Fruit fly (Drosophila melanogaster): ENCODE results near the gene CG33521.

The CG33521 gene

DNA sequence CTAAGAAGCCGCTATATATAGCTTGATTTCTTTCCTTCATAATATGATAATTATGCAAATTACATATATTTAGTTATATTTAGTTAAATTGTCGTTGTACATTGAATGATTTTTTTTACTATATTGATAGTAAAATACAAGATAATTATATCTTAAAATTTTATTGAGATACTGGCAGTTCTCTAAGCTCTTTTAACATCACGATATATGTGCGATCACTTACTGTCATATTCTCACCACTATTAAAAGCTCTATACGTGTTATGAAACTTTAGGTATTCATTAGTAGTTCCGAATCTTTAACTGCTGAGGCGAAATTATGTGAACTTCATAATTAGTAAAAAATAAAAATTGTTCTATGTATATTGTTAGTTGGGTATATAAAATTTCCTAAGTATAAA, 13.0 kb downstream of the CG33521 start, which contains the start of gene Mitf:
Gene Mitf (plus strand): TSS at position 254 of the 400 bp plus-strand sequence.
- TF ChIP-seq Sin3A (optimal IDR thresholded peaks at IDR 0.05) (no peak), ttk (optimal IDR thresholded peaks at IDR 0.05) (no peak), psq (optimal IDR thresholded peaks at IDR 0.05) (no peak), Myc (optimal IDR thresholded peaks at IDR 0.05) (no peak), insv (optimal IDR thresholded peaks at IDR 0.05) (no peak), h (optimal IDR thresholded peaks at IDR 0.05) (no peak)

DNA sequence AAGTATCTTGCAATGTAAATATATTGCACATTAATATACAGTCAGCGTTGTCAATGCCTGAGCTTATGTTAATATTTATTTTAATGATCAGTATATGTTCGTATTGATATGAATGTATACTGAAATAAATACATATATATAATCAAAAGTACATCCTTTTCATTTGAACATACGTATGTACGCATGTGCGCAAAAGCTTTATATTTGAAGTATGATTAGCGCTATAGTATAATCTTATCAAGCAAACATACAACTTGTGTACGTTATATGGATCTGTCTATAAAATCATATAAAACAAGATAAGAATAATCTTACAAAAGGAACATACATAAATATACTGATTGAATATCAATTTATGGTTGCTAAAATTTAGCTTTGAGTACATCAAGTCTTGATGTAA, 13.6 kb downstream of the CG33521 start:
- TF ChIP-seq insv (optimal IDR thresholded peaks at IDR 0.05) (no peak), ttk (optimal IDR thresholded peaks at IDR 0.05) (no peak), h (optimal IDR thresholded peaks at IDR 0.05) (no peak), Sin3A (optimal IDR thresholded peaks at IDR 0.05) (no peak), Myc (optimal IDR thresholded peaks at IDR 0.05) (no peak), psq (optimal IDR thresholded peaks at IDR 0.05) (no peak)

DNA sequence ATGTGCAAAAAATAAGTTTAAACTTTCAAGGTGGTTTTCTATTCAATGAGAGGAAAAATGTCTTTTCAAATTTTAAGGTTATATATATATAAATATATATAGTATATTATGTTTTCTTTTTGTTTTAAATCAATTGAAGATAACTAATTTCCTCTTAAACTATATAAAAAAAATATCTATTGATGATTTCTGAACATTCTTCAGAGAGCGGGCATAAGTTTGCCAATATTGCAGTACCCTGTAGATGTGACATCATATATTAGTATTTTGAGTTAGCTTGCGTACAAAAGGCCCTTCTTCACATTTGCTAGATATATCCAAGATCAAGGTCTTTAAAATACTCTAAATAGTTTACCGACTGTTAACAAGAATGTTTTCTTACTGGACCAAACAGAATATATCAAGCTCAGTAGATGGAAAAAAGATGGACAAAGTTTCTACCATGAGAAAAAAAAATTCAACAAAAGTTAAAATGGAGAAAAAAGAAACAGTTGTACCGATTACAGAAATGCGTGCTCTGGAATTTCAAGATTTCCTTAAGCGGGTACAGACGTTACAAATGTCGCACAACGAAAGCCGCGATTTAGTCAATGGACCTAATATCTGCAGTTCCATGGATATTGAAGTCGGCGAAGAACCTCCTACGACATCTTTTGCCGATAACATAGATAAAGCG, 33.3 kb downstream of the CG33521 start:
- TF ChIP-seq Myc (optimal IDR thresholded peaks at IDR 0.05) (no peak), insv (optimal IDR thresholded peaks at IDR 0.05) (no peak), psq (optimal IDR thresholded peaks at IDR 0.05) (no peak), Sin3A (optimal IDR thresholded peaks at IDR 0.05) (no peak), ttk (optimal IDR thresholded peaks at IDR 0.05) (no peak), h (optimal IDR thresholded peaks at IDR 0.05) (no peak)

DNA sequence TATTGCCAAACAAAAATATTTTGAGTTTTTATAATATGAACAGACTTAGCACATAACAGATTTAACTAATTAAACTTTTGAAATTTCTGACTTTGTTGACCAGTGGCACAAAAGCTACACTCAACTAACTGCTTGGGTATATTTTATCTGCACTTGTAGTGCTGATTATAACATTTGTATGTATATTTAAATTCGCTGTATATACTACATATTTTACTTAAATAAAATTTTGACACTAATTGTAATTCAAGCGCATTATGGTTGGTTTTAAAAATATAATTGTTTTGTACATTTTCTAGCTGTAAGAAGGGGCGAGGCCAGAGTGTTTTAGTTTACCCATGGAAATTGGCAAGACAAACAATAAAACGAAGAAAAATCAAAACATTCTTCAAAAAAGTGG, 38.7 kb downstream of the CG33521 start:
- TF ChIP-seq ttk (optimal IDR thresholded peaks at IDR 0.05) (no peak), psq (optimal IDR thresholded peaks at IDR 0.05) (no peak), h (optimal IDR thresholded peaks at IDR 0.05) (no peak), Myc (optimal IDR thresholded peaks at IDR 0.05) (no peak), Sin3A (optimal IDR thresholded peaks at IDR 0.05) (no peak), insv (optimal IDR thresholded peaks at IDR 0.05) (no peak)

DNA sequence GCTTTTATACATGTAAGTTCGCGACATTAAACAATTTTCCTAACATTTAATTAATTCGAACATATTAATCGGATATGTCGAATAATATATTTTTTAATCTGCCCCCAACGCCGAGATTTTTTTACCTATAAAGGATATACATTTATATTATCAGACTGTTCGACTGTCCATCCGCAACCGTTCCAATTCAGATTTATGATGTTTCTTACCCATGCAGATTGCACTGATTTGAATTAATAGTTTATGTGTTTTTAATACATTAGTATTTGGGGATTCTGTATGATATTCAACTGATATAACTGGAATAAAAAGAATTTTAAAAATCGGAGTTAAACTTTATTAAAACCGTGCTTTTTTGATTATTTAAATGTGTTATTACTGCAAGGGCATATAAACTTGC, 39.6 kb downstream of the CG33521 start:
- TF ChIP-seq insv (optimal IDR thresholded peaks at IDR 0.05) (no peak), psq (optimal IDR thresholded peaks at IDR 0.05) (no peak), Sin3A (optimal IDR thresholded peaks at IDR 0.05) (no peak), ttk (optimal IDR thresholded peaks at IDR 0.05) (no peak), h (optimal IDR thresholded peaks at IDR 0.05) (no peak), Myc (optimal IDR thresholded peaks at IDR 0.05) (no peak)

DNA sequence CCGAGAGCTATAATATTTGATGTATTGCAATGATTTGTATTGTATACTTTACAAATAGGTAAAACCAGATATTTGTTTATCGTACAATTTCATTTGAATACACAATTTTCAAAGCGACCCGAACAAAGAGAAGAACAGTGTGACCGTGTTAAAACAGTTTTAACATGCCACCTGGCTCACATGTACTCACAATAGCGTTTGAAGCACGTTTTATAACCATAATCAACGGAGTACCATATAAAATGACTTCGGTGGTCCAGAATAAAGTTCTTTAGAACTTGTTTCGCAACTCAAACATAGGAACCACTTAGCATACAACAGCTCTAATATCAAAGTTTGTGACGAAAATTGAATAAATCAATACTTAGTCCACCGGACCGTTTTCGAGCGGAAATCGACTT, 45.0 kb downstream of the CG33521 start, which contains the start of the genes Dyrk3 and Cadps:
Gene Dyrk3 (minus strand): TSS at position 150 of the 401 bp plus-strand sequence.
Gene Cadps (plus strand): TSS at position 274 of the 401 bp plus-strand sequence.
- no peak for TF ChIP-seq psq (optimal IDR thresholded peaks at IDR 0.05)

DNA sequence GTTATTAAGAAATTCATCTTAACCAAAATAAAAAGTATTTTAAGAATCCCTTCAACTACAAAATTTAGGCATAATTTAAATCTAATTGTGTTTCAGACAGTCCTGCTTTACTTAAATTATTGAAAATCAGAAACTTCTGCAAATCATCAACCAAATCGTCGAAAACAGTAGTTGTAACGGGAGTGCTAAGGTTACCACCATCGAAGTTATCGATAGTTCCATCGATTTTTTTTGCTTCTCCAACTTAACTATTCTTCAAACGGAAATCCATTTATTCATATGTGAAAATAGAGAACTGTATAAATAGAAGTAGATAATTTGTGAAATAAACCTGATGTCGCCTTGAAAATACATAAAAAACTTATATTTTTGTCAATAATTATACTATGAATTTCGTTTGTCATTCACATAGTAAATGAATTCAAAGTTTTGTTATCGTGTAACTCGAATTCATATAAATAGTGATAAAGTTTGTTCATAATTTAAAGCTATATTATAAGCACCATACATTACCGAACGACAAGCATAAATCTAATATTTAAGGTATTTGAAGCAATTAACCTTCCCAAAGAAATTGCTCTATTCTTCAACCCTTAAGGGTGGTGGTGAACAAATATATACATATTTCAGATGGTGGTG, 46.2 kb downstream of the CG33521 start:
- TF ChIP-seq insv (optimal IDR thresholded peaks at IDR 0.05) (no peak), Myc (optimal IDR thresholded peaks at IDR 0.05) (no peak), ttk (optimal IDR thresholded peaks at IDR 0.05) (no peak), h (optimal IDR thresholded peaks at IDR 0.05) (no peak), psq (optimal IDR thresholded peaks at IDR 0.05) (no peak), Sin3A (optimal IDR thresholded peaks at IDR 0.05) (no peak)

DNA sequence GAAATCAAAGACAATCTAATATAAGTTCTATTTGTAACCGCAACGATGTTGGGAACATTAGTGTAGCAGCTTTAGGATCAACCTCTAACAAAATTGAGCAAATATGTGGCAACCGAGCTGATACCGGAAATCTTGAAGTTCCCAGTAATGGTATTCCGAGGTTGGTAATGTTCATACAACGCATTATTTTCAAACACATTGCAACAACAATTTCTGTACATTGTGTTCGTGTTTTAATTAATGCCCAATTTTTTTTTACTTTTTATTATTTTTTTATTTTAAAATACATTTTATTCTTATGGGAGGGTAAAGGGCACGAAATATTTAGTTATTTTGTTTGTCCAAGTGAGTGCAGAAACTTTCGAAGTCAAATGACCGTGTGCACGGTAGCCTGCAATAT, 47.8 kb downstream of the CG33521 start:
- TF ChIP-seq insv (optimal IDR thresholded peaks at IDR 0.05) = no peak
- no peak for TF ChIP-seq Myc (optimal IDR thresholded peaks at IDR 0.05)
- TF ChIP-seq h (optimal IDR thresholded peaks at IDR 0.05) = no peak
- TF ChIP-seq Sin3A (optimal IDR thresholded peaks at IDR 0.05) = no peak
- no peak for TF ChIP-seq ttk (optimal IDR thresholded peaks at IDR 0.05)
- TF ChIP-seq psq (optimal IDR thresholded peaks at IDR 0.05) = no peak

DNA sequence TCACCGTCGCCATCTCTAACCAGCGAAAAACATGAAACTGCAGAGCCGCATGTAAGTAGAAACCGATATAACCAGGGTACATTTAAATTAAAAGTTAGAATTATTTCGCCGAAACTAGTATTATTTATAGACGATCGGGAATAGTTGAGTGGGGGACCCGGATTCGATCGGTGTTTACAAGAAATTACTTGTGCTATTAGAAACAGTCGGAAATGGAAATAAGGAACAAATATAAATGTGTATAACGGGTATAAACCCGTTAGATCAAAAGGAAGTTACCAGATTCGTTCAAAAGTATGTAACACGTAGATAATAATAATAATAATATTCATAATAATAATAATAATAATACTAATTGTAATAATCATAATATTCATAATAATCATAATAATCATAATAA, 49.2 kb downstream of the CG33521 start:
- TF ChIP-seq psq (optimal IDR thresholded peaks at IDR 0.05) = no peak
- TF ChIP-seq h (optimal IDR thresholded peaks at IDR 0.05) = no peak
- TF ChIP-seq Myc (optimal IDR thresholded peaks at IDR 0.05) = no peak
- TF ChIP-seq Sin3A (optimal IDR thresholded peaks at IDR 0.05) = no peak
- TF ChIP-seq insv (optimal IDR thresholded peaks at IDR 0.05) = no peak
- no peak for TF ChIP-seq ttk (optimal IDR thresholded peaks at IDR 0.05)

DNA sequence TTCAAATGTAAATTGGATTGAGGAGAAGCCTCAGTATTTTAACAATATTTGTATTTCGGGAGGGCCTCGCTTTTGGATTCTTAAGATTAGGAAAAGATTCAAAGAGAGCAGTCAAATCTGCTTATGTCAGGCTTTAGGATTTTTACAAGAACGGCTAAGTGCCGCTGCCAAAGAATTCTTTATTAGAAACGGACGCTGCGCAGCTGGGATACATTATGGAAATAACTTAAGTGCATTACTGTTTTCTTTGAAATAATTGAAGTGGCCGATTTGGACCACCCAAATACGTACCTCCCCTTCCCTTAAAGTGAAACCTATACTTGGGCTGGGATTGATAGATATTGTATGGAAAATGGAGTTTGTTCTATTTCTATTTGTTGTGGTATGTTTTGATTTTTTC, 52.7 kb downstream of the CG33521 start:
- TF ChIP-seq psq (optimal IDR thresholded peaks at IDR 0.05) = no peak

All from Kc167 (cell line).